Fruit fly (Drosophila melanogaster) Kc167 (cell line): ENCODE data around the gene CG4678.

Experiments used
- Myc ChIP-seq: fragments of >200 bp; optimal IDR thresholded peaks from 2 replicates; lab custom pipeline; 2017; ENCODE audit warnings: missing external identifiers
- Sin3A ChIP-seq: fragments of >200 bp; optimal IDR thresholded peaks from 2 replicates; lab custom pipeline; 2018; ENCODE audit warnings: missing external identifiers
- h ChIP-seq: fragments of >200 bp; optimal IDR thresholded peaks from 3 replicates; lab custom pipeline; 2018; ENCODE audit warnings: missing external identifiers
- insv ChIP-seq: fragments of >200 bp; optimal IDR thresholded peaks from 3 replicates; lab custom pipeline; 2018; ENCODE audit warnings: missing external identifiers
- psq ChIP-seq: fragments of >200 bp; optimal IDR thresholded peaks from 2 replicates; lab custom pipeline; 2017; ENCODE audit warnings: missing external identifiers
- ttk ChIP-seq: sonication (Bioruptor generic); optimal IDR thresholded peaks from 2 replicates; lab custom pipeline; 2017; ENCODE audit warnings: missing external identifiers

DNA sequence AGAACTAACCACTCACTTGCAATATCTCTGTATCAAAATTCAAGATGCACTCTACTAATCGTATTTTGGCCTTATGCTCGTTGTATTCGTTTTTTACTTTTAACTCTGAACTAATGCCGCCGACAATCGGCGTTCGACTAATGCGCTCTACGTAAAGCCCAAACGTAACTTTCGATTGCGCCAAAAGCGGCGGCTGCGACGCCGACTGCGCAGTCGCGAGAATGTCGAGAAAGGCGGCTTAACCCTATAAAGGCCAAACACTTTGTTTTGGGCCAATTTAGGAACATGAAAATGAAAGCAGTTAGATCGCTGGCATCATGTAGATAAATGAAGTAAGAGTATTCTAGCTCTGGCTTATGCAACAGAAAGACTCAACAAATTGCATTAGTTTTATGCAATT, 23.0 kb upstream of the CG4678 start:
- TF ChIP-seq Myc (lab: Kevin White, UChicago), result no peak
- no peak for TF ChIP-seq psq (lab: Kevin White, UChicago)
- TF ChIP-seq insv (lab: Kevin White, UChicago), result no peak
- TF ChIP-seq h (lab: Kevin White, UChicago), result no peak
- TF ChIP-seq Sin3A (lab: Kevin White, UChicago), result no peak
- no peak for TF ChIP-seq ttk (lab: Kevin White, UChicago)
